Fruit fly (Drosophila melanogaster) whole organism, embryonic: ENCODE measurements around the gene RpL28.

Experiments
- Atf6 ChIP-seq: fragments of 200-800 bp; sonication (Bioruptor generic); IDR thresholded peaks from 2 replicates; pipeline ENCODE4 v1.3.6; 2022; ENCODE audit warnings: missing biosample characterization, missing genetic modification characterization
- B-H1 ChIP-seq: fragments of 200-800 bp; sonication (Bioruptor generic); IDR thresholded peaks from 3 replicates; pipeline ENCODE4 v1.3.6; 2022; ENCODE audit warnings: missing biosample characterization, missing genetic modification characterization
- Bgb ChIP-seq: fragments of 200-800 bp; sonication (Bioruptor generic); IDR thresholded peaks from 2 replicates; pipeline ENCODE4 v1.3.6; 2022; ENCODE audit warnings: missing biosample characterization, missing genetic modification characterization; ENCODE audit not compliant: partially characterized antibody
- CG10267 ChIP-seq: fragments of 200-800 bp; sonication (Bioruptor generic); optimal IDR thresholded peaks from 2 replicates; lab custom pipeline; 2018; ENCODE audit warnings: missing biosample characterization, mild to moderate bottlenecking, missing genetic modification characterization, moderate library complexity
- CG11398 ChIP-seq: fragments of 200-800 bp; sonication (Bioruptor generic); optimal IDR thresholded peaks from 2 replicates; lab custom pipeline; 2016; ENCODE audit warnings: missing biosample characterization, missing genetic modification characterization
- CG13287 ChIP-seq: fragments of 200-800 bp; sonication (Bioruptor generic); IDR thresholded peaks from 2 replicates; pipeline ENCODE4 v1.3.6; 2022; ENCODE audit warnings: missing biosample characterization, missing genetic modification characterization; ENCODE audit not compliant: partially characterized antibody
- CG14860 ChIP-seq: fragments of 200-800 bp; sonication (Bioruptor generic); IDR thresholded peaks from 3 replicates; pipeline ENCODE4 v1.3.6; 2022; ENCODE audit warnings: missing biosample characterization, missing genetic modification characterization; ENCODE audit not compliant: partially characterized antibody
- CG15514 ChIP-seq: fragments of 200-800 bp; sonication (Bioruptor generic); optimal IDR thresholded peaks from 3 replicates; lab custom pipeline; 2017; ENCODE audit warnings: missing biosample characterization, missing genetic modification characterization, mild to moderate bottlenecking, moderate library complexity, missing genetic modification reagents
- CG2116 ChIP-seq: fragments of 200-800 bp; sonication (Bioruptor generic); optimal IDR thresholded peaks from 3 replicates; lab custom pipeline; 2018; ENCODE audit warnings: missing biosample characterization, mild to moderate bottlenecking, missing genetic modification characterization
- CG2129 ChIP-seq: fragments of 200-800 bp; sonication (Bioruptor generic); IDR thresholded peaks from 2 replicates; pipeline ENCODE4 v1.3.6; 2022; ENCODE audit warnings: missing biosample characterization, missing genetic modification characterization; ENCODE audit not compliant: partially characterized antibody
- CG33557 ChIP-seq: fragments of 200-800 bp; sonication (Bioruptor generic); optimal IDR thresholded peaks from 2 replicates; lab custom pipeline; 2019; ENCODE audit warnings: missing biosample characterization, mild to moderate bottlenecking, missing genetic modification characterization, moderate library complexity
- CG34224 ChIP-seq: fragments of 200-800 bp; sonication (Bioruptor generic); IDR thresholded peaks from 3 replicates; pipeline ENCODE4 v1.3.6; 2022; ENCODE audit warnings: missing biosample characterization, missing genetic modification characterization; ENCODE audit not compliant: partially characterized antibody
- CG3995 ChIP-seq: fragments of 200-800 bp; sonication (Bioruptor generic); optimal IDR thresholded peaks from 3 replicates; lab custom pipeline; 2016; ENCODE audit warnings: missing biosample characterization, missing genetic modification characterization
- CG42726 ChIP-seq: fragments of 200-800 bp; sonication (Bioruptor generic); IDR thresholded peaks from 2 replicates; pipeline ENCODE4 v1.3.6; 2022; ENCODE audit warnings: missing biosample characterization, missing genetic modification characterization; ENCODE audit not compliant: partially characterized antibody
- CG7963 ChIP-seq: fragments of 200-800 bp; sonication (Bioruptor generic); IDR thresholded peaks from 3 replicates; pipeline ENCODE4 v1.3.6; 2022; ENCODE audit warnings: missing biosample characterization, missing genetic modification characterization; ENCODE audit not compliant: partially characterized antibody
- CG9437 ChIP-seq: fragments of 200-800 bp; sonication (Bioruptor generic); optimal IDR thresholded peaks from 2 replicates; lab custom pipeline; 2018; ENCODE audit warnings: missing biosample characterization, mild to moderate bottlenecking, missing genetic modification characterization
- Doc2 ChIP-seq: fragments of 200-800 bp; sonication (Bioruptor generic); IDR thresholded peaks from 2 replicates; pipeline ENCODE4 v1.3.6; 2022; ENCODE audit warnings: missing biosample characterization, missing genetic modification characterization
- Doc3 ChIP-seq: fragments of 200-800 bp; sonication (Bioruptor generic); IDR thresholded peaks from 3 replicates; pipeline ENCODE4 v1.3.6; 2022; ENCODE audit warnings: missing biosample characterization, missing genetic modification characterization; ENCODE audit not compliant: partially characterized antibody
- Dref ChIP-seq: fragments of 200-800 bp; sonication (Bioruptor generic); IDR thresholded peaks from 2 replicates; pipeline ENCODE4 v1.3.6; 2022; ENCODE audit warnings: missing biosample characterization, missing genetic modification characterization
- E2f2 ChIP-seq: fragments of 200-800 bp; sonication (Bioruptor generic); IDR thresholded peaks from 2 replicates; pipeline ENCODE4 v1.3.6; 2022; ENCODE audit warnings: missing biosample characterization, missing genetic modification characterization
- Elba2 ChIP-seq: fragments of 200-800 bp; sonication (Bioruptor generic); optimal IDR thresholded peaks from 3 replicates; lab custom pipeline; 2016; ENCODE audit warnings: missing biosample characterization, missing genetic modification characterization
- Ets65A ChIP-seq: fragments of 200-800 bp; sonication (Bioruptor generic); peaks from one replicate; lab custom pipeline; 2016; ENCODE audit warnings: missing biosample characterization, missing genetic modification characterization
- Fer1 ChIP-seq: fragments of 200-800 bp; sonication (Bioruptor generic); optimal IDR thresholded peaks from 2 replicates; lab custom pipeline; 2017; ENCODE audit warnings: missing biosample characterization, mild to moderate bottlenecking, missing genetic modification characterization
- Hey ChIP-seq: fragments of 200-800 bp; sonication (Bioruptor generic); optimal IDR thresholded peaks from 3 replicates; lab custom pipeline; 2018; ENCODE audit warnings: missing biosample characterization, mild to moderate bottlenecking, missing genetic modification characterization
- Med ChIP-seq: fragments of 200-800 bp; sonication (Bioruptor generic); peaks from one replicate; lab custom pipeline; 2016; ENCODE audit warnings: missing biosample characterization, missing genetic modification characterization, mild to moderate bottlenecking, inconsistent platforms, moderate library complexity
- Myb ChIP-seq: fragments of 200-800 bp; sonication (Bioruptor generic); optimal IDR thresholded peaks from 2 replicates; lab custom pipeline; 2016; ENCODE audit warnings: missing biosample characterization, missing genetic modification characterization
- Scr ChIP-seq: fragments of 200-800 bp; sonication (Bioruptor generic); IDR thresholded peaks from 2 replicates; pipeline ENCODE4 v1.3.6; 2022; ENCODE audit warnings: missing biosample characterization, missing genetic modification characterization; ENCODE audit not compliant: partially characterized antibody
- Six4 ChIP-seq: fragments of 200-800 bp; sonication (Bioruptor generic); optimal IDR thresholded peaks from 2 replicates; lab custom pipeline; 2016; ENCODE audit warnings: missing biosample characterization, missing genetic modification characterization
- Sox102F ChIP-seq: fragments of 200-800 bp; sonication (Bioruptor generic); optimal IDR thresholded peaks from 2 replicates; lab custom pipeline; 2018; ENCODE audit warnings: missing biosample characterization, mild to moderate bottlenecking, missing genetic modification characterization, moderate library complexity
- Tbp ChIP-seq: fragments of >200 bp; optimal IDR thresholded peaks from 2 replicates; lab custom pipeline; 2018; ENCODE audit warnings: missing biosample characterization, missing genetic modification characterization
- amos ChIP-seq: fragments of 200-800 bp; sonication (Bioruptor generic); IDR thresholded peaks from 2 replicates; pipeline ENCODE4 v1.3.6; 2022; ENCODE audit warnings: missing biosample characterization, missing genetic modification characterization; ENCODE audit not compliant: partially characterized antibody
- cas ChIP-seq: fragments of 200-800 bp; sonication (Bioruptor generic); IDR thresholded peaks from 2 replicates; pipeline ENCODE4 v1.3.6; 2022; ENCODE audit warnings: missing biosample characterization, missing genetic modification characterization
- hb ChIP-seq: fragments of 200-800 bp; sonication (Bioruptor generic); IDR thresholded peaks from 3 replicates; pipeline ENCODE4 v1.3.6; 2022; ENCODE audit warnings: missing biosample characterization, missing genetic modification characterization; ENCODE audit not compliant: partially characterized antibody
- inv ChIP-seq: fragments of 200-800 bp; sonication (Bioruptor generic); IDR thresholded peaks from 2 replicates; pipeline ENCODE4 v1.3.6; 2022; ENCODE audit warnings: missing biosample characterization, missing genetic modification characterization; ENCODE audit not compliant: partially characterized antibody
- knrl ChIP-seq: fragments of 200-800 bp; sonication (Bioruptor generic); IDR thresholded peaks from 3 replicates; pipeline ENCODE4 v1.3.6; 2022; ENCODE audit warnings: missing biosample characterization, missing genetic modification characterization; ENCODE audit not compliant: partially characterized antibody
- nerfin-2 ChIP-seq: fragments of 200-800 bp; sonication (Bioruptor generic); IDR thresholded peaks from 2 replicates; pipeline ENCODE4 v1.3.6; 2022; ENCODE audit warnings: missing biosample characterization, missing genetic modification characterization; ENCODE audit not compliant: partially characterized antibody
- otp ChIP-seq: fragments of 200-800 bp; sonication (Bioruptor generic); IDR thresholded peaks from 3 replicates; pipeline ENCODE4, ENCODE4 v1.3.6; 2022; ENCODE audit warnings: missing biosample characterization, missing genetic modification characterization
- pan ChIP-seq, 4 experiments: fragments of >200 bp in 3 of 4; fragments of 200-800 bp in 1 of 4; sonication (Bioruptor generic) in 1 of 4; optimal IDR thresholded peaks in 3 of 4; IDR thresholded peaks in 1 of 4; 2 replicates each; pipeline versions ENCODE4 v1.3.6 to Lab custom; 2017 to 2022; ENCODE audit warnings: missing biosample characterization in 2 of 4, missing genetic modification characterization in 2 of 4, mixed read lengths in 1 of 4
- pzg ChIP-seq: fragments of 200-800 bp; sonication (Bioruptor generic); optimal IDR thresholded peaks from 3 replicates; lab custom pipeline; 2018; ENCODE audit warnings: missing biosample characterization, mild to moderate bottlenecking, missing genetic modification characterization, moderate library complexity
- row ChIP-seq: fragments of 200-800 bp; sonication (Bioruptor generic); IDR thresholded peaks from 3 replicates; pipeline ENCODE4 v1.3.6; 2022; ENCODE audit warnings: missing biosample characterization, missing genetic modification characterization
- slp2 ChIP-seq: fragments of 200-800 bp; sonication (Bioruptor generic); optimal IDR thresholded peaks from 2 replicates; lab custom pipeline; 2016; ENCODE audit warnings: missing biosample characterization, missing genetic modification characterization
- tna ChIP-seq: fragments of 200-800 bp; sonication (Bioruptor generic); IDR thresholded peaks from 2 replicates; pipeline ENCODE4 v1.3.6; 2022; ENCODE audit warnings: missing biosample characterization, missing genetic modification characterization; ENCODE audit not compliant: partially characterized antibody
- unc-4 ChIP-seq: fragments of 200-800 bp; sonication (Bioruptor generic); IDR thresholded peaks from 2 replicates; pipeline ENCODE4 v1.3.6; 2022; ENCODE audit warnings: missing biosample characterization, missing genetic modification characterization; ENCODE audit not compliant: partially characterized antibody
- usp ChIP-seq: fragments of >200 bp; optimal IDR thresholded peaks from 2 replicates; lab custom pipeline; 2017; ENCODE audit warnings: missing biosample characterization, missing genetic modification characterization
- vnd ChIP-seq: fragments of 200-800 bp; sonication (Bioruptor generic); IDR thresholded peaks from 3 replicates; pipeline ENCODE4 v1.3.6; 2022; ENCODE audit warnings: missing biosample characterization, missing genetic modification characterization; ENCODE audit not compliant: partially characterized antibody

Gene RpL28

DNA sequence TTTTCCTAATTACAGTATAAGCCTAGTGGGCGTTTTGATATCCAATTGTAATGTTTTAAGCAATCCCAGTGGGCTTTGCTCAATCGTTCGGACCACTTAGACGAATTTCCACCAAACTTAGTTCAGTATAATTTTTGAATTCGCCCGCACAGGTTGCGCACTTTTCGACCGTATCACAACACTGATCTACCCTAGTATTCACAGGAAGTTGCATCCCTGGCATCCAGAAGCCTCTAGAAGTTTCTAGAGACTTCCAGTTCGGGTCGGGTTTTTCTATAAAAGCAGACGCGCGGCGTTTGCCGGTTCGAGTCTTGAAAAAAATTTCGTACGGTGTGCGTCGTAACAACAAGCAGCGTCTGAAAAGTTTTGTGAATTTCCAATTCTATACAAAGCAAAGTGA is 29.8 kb downstream of the RpL28 start, which contains the start of gene Hsp83 (continued):
- TF ChIP-seq Hey (tag; lab: Kevin White, UChicago), result peak; percentile 96
- peak; percentile 99 for TF ChIP-seq CG10267 (tag; lab: Kevin White, UChicago)
- TF ChIP-seq slp2 (GFP tag; lab: Kevin White, UChicago), result peak; percentile 91
- peak; percentile 100 for TF ChIP-seq Med
- TF ChIP-seq Elba2 (GFP tag; lab: Kevin White, UChicago), result peak; percentile 68
- no peak for TF ChIP-seq Tbp (GFP tag; lab: Kevin White, UChicago)
- TF ChIP-seq CG33557 (GFP tag; lab: Kevin White, UChicago), result peak; percentile 95
- peak; percentile 100 for TF ChIP-seq Fer1 (GFP tag; lab: Kevin White, UChicago)
- TF ChIP-seq Six4 (GFP tag; lab: Kevin White, UChicago), result peak; percentile 88
- no peak for TF ChIP-seq Myb
- no peak for TF ChIP-seq usp (GFP tag; lab: Kevin White, UChicago)
- peak; percentile 81; the same call in 1 of the 2 replicates for TF ChIP-seq cas

DNA sequence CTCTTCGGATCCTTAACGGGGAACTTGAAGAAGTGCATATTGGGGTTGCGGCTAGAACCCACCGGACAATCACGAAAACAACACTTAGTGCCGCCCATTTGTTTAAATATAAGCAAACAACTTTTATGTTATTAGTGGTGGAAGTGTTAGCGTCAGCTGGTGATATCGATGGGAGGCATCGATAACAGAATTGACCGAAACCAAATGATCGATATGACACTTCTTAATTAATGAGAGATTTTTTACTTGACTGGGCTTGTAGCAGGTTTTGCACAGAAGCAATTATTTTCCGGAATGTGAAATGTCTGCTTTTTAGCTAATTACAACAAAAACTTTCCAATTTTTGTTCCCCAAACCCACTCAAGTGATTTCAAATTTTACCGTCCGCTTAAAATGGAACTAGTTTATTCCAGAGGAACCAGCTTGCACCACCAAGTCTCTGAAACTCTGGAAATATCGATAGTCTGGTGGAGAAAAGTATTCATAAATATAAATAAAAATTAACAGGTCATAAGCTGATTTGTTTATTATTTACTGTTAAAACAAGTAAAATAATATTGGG is 30.3 kb downstream of the RpL28 start, which contains the start of gene CG14965:
CG14965 (minus strand) TSS at position 159 of the 562 bp plus-strand sequence.
- TF ChIP-seq Scr (GFP tag; lab: Robert Waterston, UW) (peak; percentile 94), CG15514 (GFP tag; lab: Kevin White, UChicago) (peak; percentile 99), CG13287 (GFP tag; lab: Robert Waterston, UW) (peak; percentile 94), CG3995 (no peak), CG34224 (GFP tag; lab: Robert Waterston, UW) (peak; percentile 84), CG2116 (GFP tag; lab: Kevin White, UChicago) (peak; percentile 80), Doc2 (no peak), unc-4 (GFP tag; lab: Robert Waterston, UW) (peak; percentile 95), Sox102F (no peak), Bgb (peak; percentile 89), E2f2 (peak; percentile 42), CG7963 (GFP tag; lab: Robert Waterston, UW) (peak; percentile 72), vnd (GFP tag; lab: Robert Waterston, UW) (peak; percentile 87), CG14860 (GFP tag; lab: Robert Waterston, UW) (peak; percentile 87), CG42726 (GFP tag; lab: Robert Waterston, UW) (peak; percentile 27; the same call in 1 of the 2 replicates), Dref (peak; percentile 84), amos (GFP tag; lab: Robert Waterston, UW) (peak; percentile 87), Myb (peak; percentile 94), inv (GFP tag; lab: Robert Waterston, UW) (peak; percentile 86), B-H1 (no peak), Med (peak; percentile 2), row (GFP tag; lab: Robert Waterston, UW) (peak; percentile 50; the same call in 2 of the 3 replicates), slp2 (GFP tag; lab: Kevin White, UChicago) (no peak), Ets65A (GFP tag; lab: Kevin White, UChicago) (peak; percentile 73), Doc3 (GFP tag; lab: Robert Waterston, UW) (peak; percentile 90), tna (GFP tag; lab: Robert Waterston, UW) (peak; percentile 78), Atf6 (no peak), pan (optimal IDR thresholded peaks at IDR 0.05; lab: Kevin White, UChicago) (no peak), pan (GFP tag; optimal IDR thresholded peaks at IDR 0.05 in 1 of 2, IDR thresholded peaks at IDR 0.05 in 1 of 2) (no peak), CG9437 (GFP tag; lab: Kevin White, UChicago) (no peak), nerfin-2 (GFP tag; lab: Robert Waterston, UW) (peak; percentile 90), hb (peak; percentile 87), knrl (GFP tag; lab: Robert Waterston, UW) (peak; percentile 91), CG2129 (GFP tag; lab: Robert Waterston, UW) (peak; percentile 86), otp (GFP tag; lab: Robert Waterston, UW) (no peak), pzg (peak; percentile 64), CG11398 (no peak)
